Fruit fly (Drosophila melanogaster): ENCODE measurements around the gene Hsp60A.

Gene Hsp60A

dm6 chrX:11108148-11108844 lies at the start of gene Hsp60A (continued):
- TF ChIP-seq CG18262 (tag; optimal IDR thresholded peaks at IDR 0.05), result peak; percentile 3
- TF ChIP-seq bowl (GFP tag; IDR thresholded peaks at IDR 0.05), result no peak
- TF ChIP-seq E2f1 (GFP tag; IDR thresholded peaks at IDR 0.05), result 0 out of 2 replicates have a peak, but pooled peaks have one; percentile 20
- TF ChIP-seq CG2199 (GFP tag; IDR thresholded peaks at IDR 0.05), result no peak
- peak; percentile 16 for TF ChIP-seq Dip3 (GFP tag; optimal IDR thresholded peaks at IDR 0.05)
- TF ChIP-seq lilli (GFP tag; optimal IDR thresholded peaks at IDR 0.05), result peak; percentile 71
- TF ChIP-seq ATbp (GFP tag; optimal IDR thresholded peaks at IDR 0.05), result peak; percentile 9
- TF ChIP-seq sr (GFP tag; IDR thresholded peaks at IDR 0.05), result no peak
- TF ChIP-seq CG11398 (GFP tag; optimal IDR thresholded peaks at IDR 0.05), result no peak
- no peak for TF ChIP-seq emc (GFP tag; optimal IDR thresholded peaks at IDR 0.05)
- no peak for TF ChIP-seq h (optimal IDR thresholded peaks at IDR 0.05)
- TF ChIP-seq CG18764 (GFP tag; optimal IDR thresholded peaks at IDR 0.05), result peak; percentile 28
- peak; percentile 16 for TF ChIP-seq Dad (GFP tag; optimal IDR thresholded peaks at IDR 0.05)
- no peak for TF ChIP-seq Usf (GFP tag; optimal IDR thresholded peaks at IDR 0.05)
- TF ChIP-seq vnd (GFP tag; IDR thresholded peaks at IDR 0.05; ENCODE audit: partially characterized antibody), result peak; percentile 80
- peak in 1 of 2 experiments; percentile 55 for TF ChIP-seq bsh (GFP tag; optimal IDR thresholded peaks at IDR 0.05)
- TF ChIP-seq br (optimal IDR thresholded peaks at IDR 0.05), result no peak
- TF ChIP-seq row (GFP tag; IDR thresholded peaks at IDR 0.05), result peak; percentile 82
- no peak for TF ChIP-seq zf30C (GFP tag; optimal IDR thresholded peaks at IDR 0.05)
- peak; percentile 59 for TF ChIP-seq CG15269 (tag; optimal IDR thresholded peaks at IDR 0.05)
- TF ChIP-seq Myb (GFP tag; optimal IDR thresholded peaks at IDR 0.05), result no peak
- no peak for TF ChIP-seq CHES-1-like (GFP tag; optimal IDR thresholded peaks at IDR 0.05)
- TF ChIP-seq CG17912 (GFP tag; optimal IDR thresholded peaks at IDR 0.05), result no peak
- TF ChIP-seq grn (GFP tag; optimal IDR thresholded peaks at IDR 0.05), result no peak
- TF ChIP-seq CG13775 (GFP tag; optimal IDR thresholded peaks at IDR 0.05), result peak; percentile 48
- peak; percentile 34; the same call in 1 of the 3 replicates for TF ChIP-seq B-H1 (GFP tag; IDR thresholded peaks at IDR 0.05)
- TF ChIP-seq ftz-f1 (GFP tag; optimal IDR thresholded peaks at IDR 0.05), result no peak
- peak; percentile 41 for TF ChIP-seq sisA (GFP tag; IDR thresholded peaks at IDR 0.05)
- no peak for TF ChIP-seq CG8359 (GFP tag; optimal IDR thresholded peaks at IDR 0.05; ENCODE audit: borderline replicate concordance)
- no peak for TF ChIP-seq stc (GFP tag; IDR thresholded peaks at IDR 0.05)
- peak; percentile 10 for TF ChIP-seq HmgZ (tag; optimal IDR thresholded peaks at IDR 0.05)
- TF ChIP-seq CG2129 (GFP tag; IDR thresholded peaks at IDR 0.05; ENCODE audit: partially characterized antibody), result peak; percentile 60; the same call in 1 of the 2 replicates
- TF ChIP-seq tna (GFP tag; IDR thresholded peaks at IDR 0.05; ENCODE audit: partially characterized antibody), result peak; percentile 82
- TF ChIP-seq CG7963 (GFP tag; IDR thresholded peaks at IDR 0.05; ENCODE audit: partially characterized antibody), result 0 out of 3 replicates have a peak, but pooled peaks have one; percentile 54
- TF ChIP-seq Gsc (GFP tag; IDR thresholded peaks at IDR 0.05), result no peak
- peak; percentile 39 for TF ChIP-seq fd96Cb (tag; optimal IDR thresholded peaks at IDR 0.05)
- peak; percentile 33 for TF ChIP-seq CG3281 (GFP tag; optimal IDR thresholded peaks at IDR 0.05)
- TF ChIP-seq nom (GFP tag; optimal IDR thresholded peaks at IDR 0.05), result no peak
- TF ChIP-seq slou (GFP tag; optimal IDR thresholded peaks at IDR 0.05), result no peak
- peak; percentile 56 for TF ChIP-seq CG9817 (tag; optimal IDR thresholded peaks at IDR 0.05)
- no peak for TF ChIP-seq nau (GFP tag; optimal IDR thresholded peaks at IDR 0.05)
- TF ChIP-seq CG7928 (GFP tag; optimal IDR thresholded peaks at IDR 0.05), result no peak
- TF ChIP-seq salm (tag; optimal IDR thresholded peaks at IDR 0.05), result no peak
- TF ChIP-seq Camta (GFP tag; optimal IDR thresholded peaks at IDR 0.05), result no peak
- no peak for TF ChIP-seq cwo (GFP tag; optimal IDR thresholded peaks at IDR 0.05)
- TF ChIP-seq CG9727 (GFP tag; optimal IDR thresholded peaks at IDR 0.05), result peak; percentile 51
- TF ChIP-seq knrl (GFP tag; IDR thresholded peaks at IDR 0.05; ENCODE audit: partially characterized antibody), result peak; percentile 90
- TF ChIP-seq Bteb2 (GFP tag; optimal IDR thresholded peaks at IDR 0.05), result no peak
- no peak for TF ChIP-seq CG8089 (GFP tag; optimal IDR thresholded peaks at IDR 0.05)
- TF ChIP-seq CG8281 (tag; optimal IDR thresholded peaks at IDR 0.05), result no peak
